Worm (Caenorhabditis elegans) whole organism, L3 larva: Measurements from ENCODE around the gene C09B9.7.
"Not testable (repeated sequence)": the region's sequence is repeated elsewhere in the genome, so short reads cannot be mapped to it uniquely, and the experiment has no call there.

Experiments used
- ama-1 ChIP-seq: fragments of 150-350 bp; optimal IDR thresholded peaks from 2 replicates; lab custom pipeline; 2018
- nfya-1 ChIP-seq: sonication (generic microtip); optimal IDR thresholded peaks from 2 replicates; lab custom pipeline; 2017; ENCODE audit warnings: missing genetic modification characterization, mild to moderate bottlenecking, missing compliant biosample characterization, antibody characterized with exemption, moderate library complexity; ENCODE audit not compliant: insufficient read depth
- nhr-25 ChIP-seq: sonication (generic microtip); optimal IDR thresholded peaks from 2 replicates; lab custom pipeline; 2017; ENCODE audit warnings: missing biosample characterization, missing genetic modification characterization
- pha-4 ChIP-seq: fragments of 150-350 bp; optimal IDR thresholded peaks from 2 replicates; lab custom pipeline; 2014; ENCODE audit warnings: missing biosample characterization, missing genetic modification reagents, missing genetic modification characterization
- tbx-2 ChIP-seq: sonication (generic microtip); optimal IDR thresholded peaks from 2 replicates; lab custom pipeline; 2016; ENCODE audit warnings: mild to moderate bottlenecking, missing genetic modification characterization, missing compliant biosample characterization

DNA sequence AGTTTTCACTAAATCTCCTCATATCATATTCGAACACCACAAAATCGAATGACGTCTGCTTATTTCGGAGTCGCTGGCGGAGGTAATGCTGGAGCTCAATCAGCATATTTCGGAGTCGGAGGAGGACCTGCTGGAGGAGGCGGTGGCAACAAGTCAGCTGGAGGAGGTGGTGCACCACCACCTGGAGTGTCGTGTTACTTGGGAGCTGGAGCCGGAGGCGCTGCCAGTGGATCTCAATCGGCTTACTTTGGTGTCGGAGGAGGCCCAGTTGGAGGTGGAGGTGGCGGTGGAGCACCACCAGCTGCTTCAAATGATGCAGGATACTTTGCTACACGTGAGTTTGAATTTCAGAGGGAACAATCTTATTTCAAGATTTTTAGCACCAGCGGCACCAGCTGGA, 44.4 kb downstream of the C09B9.7 start, which contains the start of gene ssq-4:
- not testable (repeated sequence) for TF ChIP-seq pha-4; tbx-2; ama-1 (lab: Kevin White, UChicago); nhr-25 (tag; lab: Kevin White, UChicago); nfya-1 (tag; lab: Kevin White, UChicago)
